Worm (Caenorhabditis elegans) whole organism, midembryonic: Measurements from ENCODE around the gene gst-33.

Source experiments
- T22C8.4 ChIP-seq: fragments of 200-800 bp; sonication (Bioruptor generic); IDR thresholded peaks from 2 replicates; pipeline ENCODE4 v1.3.6; 2022; ENCODE audit warnings: missing genetic modification characterization, missing compliant biosample characterization
- klf-2 ChIP-seq: fragments of 200-800 bp; sonication (Bioruptor generic); conservative IDR thresholded peaks from 2 replicates; pipeline ENCODE4 v1.3.6; 2022; ENCODE audit warnings: missing genetic modification reagents, missing genetic modification characterization, missing compliant biosample characterization
- med-1 ChIP-seq: sonication (generic microtip); optimal IDR thresholded peaks from 2 replicates; lab custom pipeline; 2017; ENCODE audit warnings: missing genetic modification characterization, mild to moderate bottlenecking, missing compliant biosample characterization, antibody characterized with exemption, missing genetic modification reagents; ENCODE audit not compliant: insufficient read depth
- ref-1 ChIP-seq: fragments of 200-800 bp; sonication (Bioruptor generic); conservative IDR thresholded peaks from 2 replicates; pipeline ENCODE4 v1.3.6; 2022; ENCODE audit warnings: missing genetic modification reagents, missing genetic modification characterization, missing compliant biosample characterization
- ztf-23 ChIP-seq: fragments of 200-800 bp; sonication (Bioruptor generic); IDR thresholded peaks from 2 replicates; pipeline ENCODE4 v1.3.6; 2022; ENCODE audit warnings: missing genetic modification reagents, missing genetic modification characterization, missing compliant biosample characterization
- ztf-29 ChIP-seq: fragments of 200-800 bp; sonication (Bioruptor generic); IDR thresholded peaks from 2 replicates; pipeline ENCODE4 v1.3.6; 2022; ENCODE audit warnings: missing genetic modification reagents, missing genetic modification characterization, missing compliant biosample characterization

DNA sequence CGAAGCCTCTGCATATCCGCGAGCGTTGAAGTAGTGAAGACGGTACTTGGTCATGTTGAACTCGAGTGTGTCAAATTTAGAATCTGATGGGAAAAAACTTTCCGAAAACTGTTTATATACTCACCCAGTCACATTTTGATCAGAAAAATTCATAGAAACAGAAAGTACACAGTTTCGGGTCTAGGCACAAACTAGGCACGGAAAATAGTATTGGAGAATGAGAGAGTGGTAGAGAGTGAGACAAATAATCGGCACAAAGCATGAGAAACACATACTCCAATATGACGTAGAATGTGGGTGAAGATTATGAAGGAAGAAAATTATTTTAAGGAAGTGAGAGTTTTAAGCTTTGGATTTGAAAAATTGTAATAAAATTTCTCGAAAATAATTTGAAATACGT, at the start of gene gst-33:
- TF ChIP-seq ztf-23 (GFP tag; lab: Robert Waterston, UW) (no peak), T22C8.4 (GFP tag; lab: Robert Waterston, UW) (no peak), med-1 (GFP tag; lab: Kevin White, UChicago) (no peak), ztf-29 (no peak), ref-1 (no peak), klf-2 (GFP tag; lab: Robert Waterston, UW) (no peak)
